Worm (Caenorhabditis elegans) whole organism, young adult: Measurements from ENCODE around the gene tag-10.
"Not testable (repeated sequence)": the region's sequence is repeated elsewhere in the genome, so short reads cannot be mapped to it uniquely, and the experiment has no call there.

ENCODE experiments used
- F33H1.4 ChIP-seq: fragments of 200-800 bp; sonication (Bioruptor generic); IDR thresholded peaks from 2 replicates; pipeline ENCODE4 v1.3.6; 2022; ENCODE audit warnings: missing genetic modification reagents, missing genetic modification characterization, missing compliant biosample characterization
- Y56A3A.18 ChIP-seq: fragments of 200-800 bp; sonication (Bioruptor generic); IDR thresholded peaks from 2 replicates; pipeline ENCODE4 v1.3.6; 2022; ENCODE audit warnings: missing genetic modification reagents, missing genetic modification characterization, missing compliant biosample characterization
- ama-1 ChIP-seq, 3 experiments: fragments of 150-350 bp in 1 of 3; sonication (generic microtip) in 2 of 3; optimal IDR thresholded peaks; 2 replicates each; lab custom pipeline; 2014 to 2018; ENCODE audit warnings: missing biosample characterization in 2 of 3, missing genetic modification characterization in 2 of 3, missing genetic modification reagents in 2 of 3
- mxl-1 ChIP-seq: sonication (generic microtip); optimal IDR thresholded peaks from 2 replicates; lab custom pipeline; 2016; ENCODE audit warnings: missing genetic modification characterization, missing compliant biosample characterization
- snpc-4 ChIP-seq, 5 experiments: fragments of 150-350 bp in 1 of 5; sonication (generic microtip) in 4 of 5; optimal IDR thresholded peaks; 2 replicates each; lab custom pipeline; 2014 to 2018; ENCODE audit warnings: missing genetic modification characterization in 5 of 5, missing biosample characterization in 3 of 5, antibody characterized with exemption in 2 of 5, mild to moderate bottlenecking in 2 of 5, missing compliant biosample characterization in 2 of 5, missing genotype in 2 of 5, moderate library complexity in 2 of 5, missing genetic modification reagents in 1 of 5
- xnd-1 ChIP-seq: sonication (generic microtip); optimal IDR thresholded peaks from 2 replicates; lab custom pipeline; 2016; ENCODE audit warnings: missing genotype, missing genetic modification reagents, missing genetic modification characterization, missing compliant biosample characterization
- ztf-18 ChIP-seq: sonication (generic microtip); optimal IDR thresholded peaks from 2 replicates; lab custom pipeline; 2016; ENCODE audit warnings: missing genotype, mild to moderate bottlenecking, missing genetic modification characterization, missing compliant biosample characterization

ce11 chrII:13658424-13658823 lies 26.0 kb downstream of the tag-10 start:
- not testable (repeated sequence) for TF ChIP-seq xnd-1 (tag; lab: Kevin White, UChicago); mxl-1; ama-1 (optimal IDR thresholded peaks at IDR 0.05; lab: Kevin White, UChicago); ama-1 (GFP tag; optimal IDR thresholded peaks at IDR 0.05; lab: Kevin White, UChicago); snpc-4 (GFP tag; optimal IDR thresholded peaks at IDR 0.05; lab: Kevin White, UChicago); snpc-4 (tag; optimal IDR thresholded peaks at IDR 0.05; lab: Kevin White, UChicago); Y56A3A.18 (GFP tag; lab: Robert Waterston, UW); F33H1.4 (GFP tag; lab: Robert Waterston, UW); ztf-18 (tag; lab: Kevin White, UChicago)
